Fruit fly (Drosophila melanogaster) whole organism, embryonic: ENCODE measurements around the gene CG14357.

Experiments
- Atf6 ChIP-seq: fragments of 200-800 bp; sonication (Bioruptor generic); IDR thresholded peaks from 2 replicates; pipeline ENCODE4 v1.3.6; 2022; ENCODE audit warnings: missing biosample characterization, missing genetic modification characterization
- Awh ChIP-seq: fragments of 200-800 bp; sonication (Bioruptor generic); IDR thresholded peaks from 2 replicates; pipeline ENCODE4, ENCODE4 v1.3.6; 2022; ENCODE audit warnings: missing biosample characterization, missing genetic modification characterization
- CG10366 ChIP-seq: fragments of 200-800 bp; sonication (Bioruptor generic); IDR thresholded peaks from 2 replicates; pipeline ENCODE4 v1.3.6; 2022; ENCODE audit warnings: missing biosample characterization, missing genetic modification characterization
- CG10959 ChIP-seq: fragments of 200-800 bp; sonication (Bioruptor generic); IDR thresholded peaks from 2 replicates; pipeline ENCODE4 v1.3.6; 2022; ENCODE audit warnings: missing biosample characterization, missing genetic modification characterization
- CG11085 ChIP-seq: fragments of 200-800 bp; sonication (Bioruptor generic); IDR thresholded peaks from 2 replicates; pipeline ENCODE4 v1.3.6; 2022; ENCODE audit warnings: missing biosample characterization, missing genetic modification characterization
- CG11504 ChIP-seq: fragments of 200-800 bp; sonication (Bioruptor generic); optimal IDR thresholded peaks from 3 replicates; lab custom pipeline; 2019; ENCODE audit warnings: missing biosample characterization, mild to moderate bottlenecking, missing genetic modification characterization, moderate library complexity
- CG11695 ChIP-seq: fragments of 200-800 bp; sonication (Bioruptor generic); IDR thresholded peaks from 3 replicates; pipeline ENCODE4 v1.3.6; 2022; ENCODE audit warnings: missing biosample characterization, missing genetic modification characterization
- CG13424 ChIP-seq: fragments of 200-800 bp; sonication (Bioruptor generic); optimal IDR thresholded peaks from 2 replicates; lab custom pipeline; 2019; ENCODE audit warnings: missing biosample characterization, mild to moderate bottlenecking, missing genetic modification characterization, moderate library complexity
- CG13624 ChIP-seq: fragments of 200-800 bp; sonication (Bioruptor generic); optimal IDR thresholded peaks from 2 replicates; lab custom pipeline; 2016; ENCODE audit warnings: missing biosample characterization, missing genetic modification characterization
- CG14050 ChIP-seq: fragments of 200-800 bp; sonication (Bioruptor generic); IDR thresholded peaks from 3 replicates; pipeline ENCODE4 v1.3.6; 2022; ENCODE audit warnings: missing biosample characterization, missing genetic modification characterization
- CG15269 ChIP-seq: fragments of 200-800 bp; sonication (Bioruptor generic); optimal IDR thresholded peaks from 2 replicates; lab custom pipeline; 2018; ENCODE audit warnings: missing biosample characterization, mild to moderate bottlenecking, missing genetic modification characterization, moderate library complexity
- CG17612 ChIP-seq: fragments of 200-800 bp; sonication (Bioruptor generic); IDR thresholded peaks from 2 replicates; pipeline ENCODE4 v1.3.6; 2022; ENCODE audit warnings: missing biosample characterization, missing genetic modification characterization
- CG2199 ChIP-seq: fragments of 200-800 bp; sonication (Bioruptor generic); IDR thresholded peaks from 3 replicates; pipeline ENCODE4 v1.3.6; 2022; ENCODE audit warnings: missing biosample characterization, missing genetic modification characterization
- CG31224 ChIP-seq: fragments of 200-800 bp; sonication (Bioruptor generic); IDR thresholded peaks from 2 replicates; pipeline ENCODE4 v1.3.6; 2022; ENCODE audit warnings: missing biosample characterization, missing genetic modification characterization
- CG32532 ChIP-seq: fragments of 200-800 bp; sonication (Bioruptor generic); IDR thresholded peaks from 2 replicates; pipeline ENCODE4 v1.3.6; 2022; ENCODE audit warnings: missing biosample characterization, missing genetic modification characterization
- CG3847 ChIP-seq: fragments of 200-800 bp; sonication (Bioruptor generic); IDR thresholded peaks from 2 replicates; pipeline ENCODE4 v1.3.6; 2022; ENCODE audit warnings: missing biosample characterization, missing genetic modification characterization
- CG6254 ChIP-seq: fragments of 200-800 bp; sonication (Bioruptor generic); optimal IDR thresholded peaks from 3 replicates; lab custom pipeline; 2017; ENCODE audit warnings: mild to moderate bottlenecking, missing biosample characterization, missing genetic modification reagents, missing genetic modification characterization
- CG6689 ChIP-seq: fragments of 200-800 bp; sonication (Bioruptor generic); IDR thresholded peaks from 2 replicates; pipeline ENCODE4 v1.3.6; 2022; ENCODE audit warnings: missing biosample characterization, missing genetic modification characterization
- CG6813 ChIP-seq: fragments of 200-800 bp; sonication (Bioruptor generic); optimal IDR thresholded peaks from 2 replicates; lab custom pipeline; 2017; ENCODE audit warnings: missing biosample characterization, missing genetic modification characterization, mild to moderate bottlenecking, moderate library complexity, missing genetic modification reagents
- CG6854 ChIP-seq: fragments of 200-800 bp; sonication (Bioruptor generic); optimal IDR thresholded peaks from 3 replicates; lab custom pipeline; 2017; ENCODE audit warnings: missing biosample characterization, mild to moderate bottlenecking, missing genetic modification characterization
- CG9215 ChIP-seq: fragments of 200-800 bp; sonication (Bioruptor generic); IDR thresholded peaks from 2 replicates; pipeline ENCODE4 v1.3.6; 2022; ENCODE audit warnings: missing biosample characterization, missing genetic modification characterization
- Dip2 ChIP-seq: fragments of 200-800 bp; sonication (Bioruptor generic); IDR thresholded peaks from 2 replicates; pipeline ENCODE4 v1.3.6; 2022; ENCODE audit warnings: missing biosample characterization, missing genetic modification characterization
- Fer1 ChIP-seq: fragments of 200-800 bp; sonication (Bioruptor generic); optimal IDR thresholded peaks from 2 replicates; lab custom pipeline; 2017; ENCODE audit warnings: missing biosample characterization, mild to moderate bottlenecking, missing genetic modification characterization
- Fer2 ChIP-seq: fragments of 200-800 bp; sonication (Bioruptor generic); optimal IDR thresholded peaks from 2 replicates; lab custom pipeline; 2018; ENCODE audit warnings: missing biosample characterization, mild to moderate bottlenecking, missing genetic modification characterization, moderate library complexity
- H15 ChIP-seq: fragments of 200-800 bp; sonication (Bioruptor generic); IDR thresholded peaks from 3 replicates; pipeline ENCODE4 v1.3.6; 2022; ENCODE audit warnings: missing biosample characterization, missing genetic modification characterization
- HHEX ChIP-seq: fragments of 200-800 bp; sonication (Bioruptor generic); optimal IDR thresholded peaks from 3 replicates; lab custom pipeline; 2017; ENCODE audit warnings: missing biosample characterization, mild to moderate bottlenecking, missing genetic modification characterization, missing genetic modification reagents
- Med ChIP-seq: fragments of 200-800 bp; sonication (Bioruptor generic); peaks from one replicate; lab custom pipeline; 2016; ENCODE audit warnings: missing biosample characterization, missing genetic modification characterization, mild to moderate bottlenecking, inconsistent platforms, moderate library complexity
- Optix ChIP-seq: fragments of 200-800 bp; sonication (Bioruptor generic); IDR thresholded peaks from 3 replicates; pipeline ENCODE4 v1.3.6; 2022; ENCODE audit warnings: missing biosample characterization, missing genetic modification characterization
- Trl ChIP-seq, 3 experiments: fragments of >200 bp in 2 of 3; fragments of 200-800 bp in 1 of 3; sonication (Bioruptor generic) in 1 of 3; optimal IDR thresholded peaks; 2 replicates in 1 of 3; 3 replicates in 2 of 3; lab custom pipeline; 2016 to 2017; ENCODE audit warnings: missing biosample characterization in 1 of 3, missing genetic modification characterization in 1 of 3
- Xrp1 ChIP-seq: fragments of 200-800 bp; sonication (Bioruptor generic); IDR thresholded peaks from 2 replicates; pipeline ENCODE4 v1.3.6; 2022; ENCODE audit warnings: missing biosample characterization, missing genetic modification characterization
- ase ChIP-seq: fragments of 200-800 bp; sonication (Bioruptor generic); IDR thresholded peaks from 3 replicates; pipeline ENCODE4 v1.3.6; 2022; ENCODE audit warnings: missing biosample characterization, missing genetic modification characterization
- bcd ChIP-seq: fragments of 200-800 bp; sonication (Bioruptor generic); optimal IDR thresholded peaks from 2 replicates; lab custom pipeline; 2017; ENCODE audit warnings: missing biosample characterization, mild to moderate bottlenecking, missing genetic modification characterization
- cad ChIP-seq: fragments of >200 bp; optimal IDR thresholded peaks from 2 replicates; lab custom pipeline; 2017; ENCODE audit warnings: missing biosample characterization, missing genetic modification characterization
- dati ChIP-seq: fragments of 200-800 bp; sonication (Bioruptor generic); IDR thresholded peaks from 2 replicates; pipeline ENCODE4 v1.3.6; 2022; ENCODE audit warnings: missing biosample characterization, missing genetic modification characterization
- esg ChIP-seq: fragments of 200-800 bp; sonication (Bioruptor generic); conservative IDR thresholded peaks from 2 replicates; pipeline ENCODE4 v1.3.6; 2022; ENCODE audit warnings: missing biosample characterization, missing genetic modification characterization
- ewg ChIP-seq: fragments of 200-800 bp; sonication (Bioruptor generic); optimal IDR thresholded peaks from 3 replicates; lab custom pipeline; 2017; ENCODE audit warnings: mild to moderate bottlenecking, missing biosample characterization, missing genetic modification reagents, missing genetic modification characterization
- fd96Cb ChIP-seq: fragments of 200-800 bp; sonication (Bioruptor generic); optimal IDR thresholded peaks from 2 replicates; lab custom pipeline; 2018; ENCODE audit warnings: missing biosample characterization, mild to moderate bottlenecking, missing genetic modification characterization, moderate library complexity
- hbn ChIP-seq: fragments of 200-800 bp; sonication (Bioruptor generic); IDR thresholded peaks from 2 replicates; pipeline ENCODE4 v1.3.6; 2022; ENCODE audit warnings: missing biosample characterization, missing genetic modification characterization; ENCODE audit not compliant: partially characterized antibody
- hkb ChIP-seq, 2 experiments: fragments of 200-800 bp in 1 of 2; fragments of >200 bp in 1 of 2; sonication (Bioruptor generic) in 1 of 2; IDR thresholded peaks in 1 of 2; optimal IDR thresholded peaks in 1 of 2; 2 replicates each; pipeline versions ENCODE4 v1.3.6 to Lab custom; 2017 to 2022; ENCODE audit warnings: missing biosample characterization in 1 of 2, missing genetic modification characterization in 1 of 2
- ken ChIP-seq: fragments of 200-800 bp; sonication (Bioruptor generic); IDR thresholded peaks from 3 replicates; pipeline ENCODE4 v1.3.6; 2022; ENCODE audit warnings: missing biosample characterization, missing genetic modification characterization
- lab ChIP-seq: fragments of 200-800 bp; sonication (Bioruptor generic); optimal IDR thresholded peaks from 3 replicates; lab custom pipeline; 2017; ENCODE audit warnings: missing biosample characterization, missing genetic modification characterization, mild to moderate bottlenecking, moderate library complexity, missing genetic modification reagents
- nmo ChIP-seq: fragments of 200-800 bp; sonication (Bioruptor generic); optimal IDR thresholded peaks from 2 replicates; lab custom pipeline; 2018; ENCODE audit warnings: missing biosample characterization, mild to moderate bottlenecking, missing genetic modification characterization, moderate library complexity
- scrt ChIP-seq: fragments of 200-800 bp; sonication (Bioruptor generic); optimal IDR thresholded peaks from 2 replicates; lab custom pipeline; 2018; ENCODE audit warnings: missing biosample characterization, mild to moderate bottlenecking, missing genetic modification characterization, moderate library complexity
- sima ChIP-seq: fragments of 200-800 bp; sonication (Bioruptor generic); optimal IDR thresholded peaks from 2 replicates; lab custom pipeline; 2016; ENCODE audit warnings: missing biosample characterization, missing genetic modification characterization
- slbo ChIP-seq: fragments of 200-800 bp; sonication (Bioruptor generic); IDR thresholded peaks from 2 replicates; pipeline ENCODE4 v1.3.6; 2022; ENCODE audit warnings: missing biosample characterization, missing genetic modification characterization
- so ChIP-seq: fragments of 200-800 bp; sonication (Bioruptor generic); IDR thresholded peaks from 3 replicates; pipeline ENCODE4 v1.3.6; 2022; ENCODE audit warnings: missing biosample characterization, missing genetic modification characterization
- tin ChIP-seq: fragments of 200-800 bp; sonication (Bioruptor generic); optimal IDR thresholded peaks from 3 replicates; lab custom pipeline; 2016; ENCODE audit warnings: missing biosample characterization, missing genetic modification characterization
- yki ChIP-seq: fragments of >200 bp; optimal IDR thresholded peaks from 3 replicates; lab custom pipeline; 2018
- zfh1 ChIP-seq: fragments of 200-800 bp; sonication (Bioruptor generic); IDR thresholded peaks from 3 replicates; pipeline ENCODE4 v1.3.6; 2022; ENCODE audit warnings: missing biosample characterization, missing genetic modification characterization

Gene CG14357

dm6 chr3R:14077026-14077425, 34.9 kb downstream of the CG14357 start (continued):
- TF ChIP-seq slbo (GFP tag; lab: Robert Waterston, UW) (peak; percentile 62), ase (GFP tag; lab: Robert Waterston, UW) (peak; percentile 57; the same call in 2 of the 3 replicates), so (GFP tag; lab: Robert Waterston, UW) (peak; percentile 52; the same call in 1 of the 3 replicates), hkb (optimal IDR thresholded peaks at IDR 0.05; lab: Kevin White, UChicago) (no peak), hkb (GFP tag; IDR thresholded peaks at IDR 0.05; lab: Robert Waterston, UW) (peak; percentile 79), nmo (GFP tag; lab: Kevin White, UChicago) (peak; percentile 23), ken (0 out of 3 replicates have a peak, but pooled peaks have one; percentile 45), CG11695 (GFP tag; lab: Robert Waterston, UW) (peak; percentile 62; the same call in 1 of the 3 replicates), dati (0 out of 2 replicates have a peak, but pooled peaks have one; percentile 23), CG2199 (GFP tag; lab: Robert Waterston, UW) (0 out of 3 replicates have a peak, but pooled peaks have one; percentile 32), Optix (GFP tag; lab: Robert Waterston, UW) (0 out of 3 replicates have a peak, but pooled peaks have one; percentile 33), lab (GFP tag; lab: Kevin White, UChicago) (peak; percentile 77), Med (GFP tag; lab: Kevin White, UChicago) (peak; percentile 82), HHEX (peak; percentile 58), CG6854 (GFP tag; lab: Kevin White, UChicago) (peak; percentile 23), sima (GFP tag; lab: Kevin White, UChicago) (no peak), Fer2 (tag; lab: Kevin White, UChicago) (no peak), Atf6 (GFP tag; lab: Robert Waterston, UW) (peak; percentile 61), CG17612 (0 out of 2 replicates have a peak, but pooled peaks have one; percentile 32), ewg (GFP tag; lab: Kevin White, UChicago) (no peak), CG10959 (GFP tag; lab: Robert Waterston, UW) (0 out of 2 replicates have a peak, but pooled peaks have one; percentile 35), CG32532 (peak; percentile 63; the same call in 1 of the 2 replicates), zfh1 (GFP tag; lab: Robert Waterston, UW) (peak; percentile 64; the same call in 1 of the 3 replicates), Trl (optimal IDR thresholded peaks at IDR 0.05; lab: Kevin White, UChicago) (no peak), Trl (GFP tag; optimal IDR thresholded peaks at IDR 0.05; lab: Kevin White, UChicago) (no peak), CG13624 (GFP tag; lab: Kevin White, UChicago) (no peak), CG13424 (tag; lab: Kevin White, UChicago) (peak; percentile 34), CG15269 (peak; percentile 50), H15 (GFP tag; lab: Robert Waterston, UW) (peak; percentile 53; the same call in 1 of the 3 replicates), CG6813 (GFP tag; lab: Kevin White, UChicago) (no peak), CG14050 (GFP tag; lab: Robert Waterston, UW) (peak; percentile 28; the same call in 1 of the 3 replicates), CG31224 (GFP tag; lab: Robert Waterston, UW) (peak; percentile 48; the same call in 1 of the 2 replicates), bcd (peak; percentile 28), Fer1 (peak; percentile 48), CG3847 (GFP tag; lab: Robert Waterston, UW) (peak; percentile 25; the same call in 1 of the 2 replicates), scrt (peak; percentile 24), hbn (GFP tag; lab: Robert Waterston, UW) (no peak), CG6254 (GFP tag; lab: Kevin White, UChicago) (peak; percentile 29), CG11085 (GFP tag; lab: Robert Waterston, UW) (no peak), cad (GFP tag; lab: Kevin White, UChicago) (no peak), yki (lab: Kevin White, UChicago) (no peak), Xrp1 (GFP tag; lab: Robert Waterston, UW) (peak; percentile 32; the same call in 1 of the 2 replicates), CG9215 (GFP tag; lab: Robert Waterston, UW) (no peak; the same call in 1 of the 2 replicates), CG11504 (peak; percentile 73), fd96Cb (tag; lab: Kevin White, UChicago) (peak; percentile 59), tin (GFP tag; lab: Kevin White, UChicago) (peak; percentile 49), Awh (GFP tag; lab: Robert Waterston, UW) (peak; percentile 44; the same call in 1 of the 2 replicates), esg (GFP tag; lab: Robert Waterston, UW) (peak; percentile 25; the same call in 1 of the 2 replicates), CG10366 (GFP tag; lab: Robert Waterston, UW) (peak; percentile 40; the same call in 1 of the 2 replicates), Dip2 (GFP tag; lab: Robert Waterston, UW) (no peak), CG6689 (GFP tag; lab: Robert Waterston, UW) (peak; percentile 44; the same call in 1 of the 2 replicates)
